Fruit fly (Drosophila melanogaster) whole organism, wandering third instar larva: Measurements from ENCODE around the gene CG11698.

Experiments used
- Hr83 ChIP-seq: fragments of 200-300 bp; sonication (Bioruptor generic); optimal IDR thresholded peaks from 2 replicates; lab custom pipeline; 2016; ENCODE audit warnings: missing biosample characterization, mild to moderate bottlenecking, missing genetic modification characterization, moderate library complexity; ENCODE audit not compliant: poor library complexity, severe bottlenecking
- Myc ChIP-seq: fragments of >200 bp; optimal IDR thresholded peaks from 2 replicates; lab custom pipeline; 2017
- OdsH ChIP-seq: fragments of 200-800 bp; sonication (Bioruptor generic); optimal IDR thresholded peaks from 2 replicates; lab custom pipeline; 2016; ENCODE audit warnings: missing biosample characterization, mild to moderate bottlenecking, missing genetic modification characterization
- psq ChIP-seq: fragments of 200-800 bp; sonication (Bioruptor generic); optimal IDR thresholded peaks from 3 replicates; lab custom pipeline; 2017; ENCODE audit warnings: missing biosample characterization, mild to moderate bottlenecking, missing genetic modification characterization, moderate library complexity

DNA sequence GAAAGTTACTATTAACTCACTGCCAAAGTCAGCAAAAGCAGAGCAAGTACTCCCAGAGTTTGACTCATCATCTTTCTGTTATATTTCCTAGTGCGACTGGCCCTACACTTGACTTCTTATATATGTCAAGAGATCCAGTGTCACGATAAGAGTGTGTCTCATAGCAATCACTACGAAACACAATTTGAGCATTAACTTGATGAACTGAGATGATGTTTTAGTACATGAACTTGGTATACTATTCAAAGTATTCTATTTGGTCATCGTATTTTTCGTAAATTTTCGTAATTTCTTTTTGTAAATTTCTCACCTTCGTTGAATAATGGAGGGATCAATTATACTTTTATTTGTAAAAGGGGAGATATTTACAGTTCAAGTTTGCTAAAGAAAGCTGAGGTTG, 21.5 kb upstream of the CG11698 start, which contains the start of gene CG11672:
- TF ChIP-seq OdsH (no peak), psq (GFP tag; lab: Kevin White, UChicago) (no peak), Hr83 (GFP tag; lab: Kevin White, UChicago) (no peak), Myc (lab: Kevin White, UChicago) (no peak)
